Worm (Caenorhabditis elegans) whole organism, L3 larva: ENCODE results near the gene srw-136.

Experiments used
- R02D3.7 ChIP-seq: fragments of 150-350 bp; optimal IDR thresholded peaks from 2 replicates; lab custom pipeline; 2014; ENCODE audit warnings: missing biosample characterization, missing genetic modification characterization
- ZK546.5 ChIP-seq: sonication (generic microtip); optimal IDR thresholded peaks from 2 replicates; lab custom pipeline; 2017; ENCODE audit warnings: missing biosample characterization, missing genetic modification characterization
- aly-2 ChIP-seq: fragments of 150-350 bp; optimal IDR thresholded peaks from 2 replicates; lab custom pipeline; 2014; ENCODE audit warnings: missing biosample characterization, missing genetic modification characterization
- ama-1 ChIP-seq: fragments of 150-350 bp; optimal IDR thresholded peaks from 2 replicates; lab custom pipeline; 2018
- ceh-16 ChIP-seq: sonication (generic microtip); optimal IDR thresholded peaks from 2 replicates; lab custom pipeline; 2017; ENCODE audit warnings: missing biosample characterization, missing genetic modification characterization
- ceh-82 ChIP-seq: fragments of 150-350 bp; optimal IDR thresholded peaks from 2 replicates; lab custom pipeline; 2014; ENCODE audit warnings: missing biosample characterization, missing genetic modification characterization
- ceh-9 ChIP-seq: sonication (generic microtip); optimal IDR thresholded peaks from 2 replicates; lab custom pipeline; 2018; ENCODE audit warnings: missing biosample characterization, missing genetic modification characterization
- daf-12 ChIP-seq: fragments of 150-350 bp; optimal IDR thresholded peaks from 2 replicates; lab custom pipeline; 2014; ENCODE audit warnings: missing biosample characterization, missing genetic modification reagents, missing genetic modification characterization
- egl-27 ChIP-seq: sonication (generic microtip); optimal IDR thresholded peaks from 4 replicates; lab custom pipeline; 2017; ENCODE audit warnings: missing biosample characterization, missing genetic modification reagents, missing genetic modification characterization
- elt-1 ChIP-seq: fragments of 150-350 bp; optimal IDR thresholded peaks from 2 replicates; lab custom pipeline; 2014; ENCODE audit warnings: missing biosample characterization, missing genetic modification characterization
- elt-2 ChIP-seq: sonication (generic microtip); optimal IDR thresholded peaks from 2 replicates; lab custom pipeline; 2016; ENCODE audit warnings: missing genetic modification reagents, mild to moderate bottlenecking, missing genetic modification characterization, missing compliant biosample characterization
- elt-3 ChIP-seq, 3 experiments: fragments of 150-350 bp in 1 of 3; sonication (generic microtip) in 2 of 3; optimal IDR thresholded peaks; 2 replicates in 2 of 3; 4 replicates in 1 of 3; lab custom pipeline; 2014 to 2017; ENCODE audit warnings: missing biosample characterization in 3 of 3, missing genetic modification characterization in 3 of 3
- eor-1 ChIP-seq, 2 experiments: fragments of 150-350 bp; optimal IDR thresholded peaks; 2 replicates each; lab custom pipeline; 2014 to 2018; ENCODE audit warnings: missing biosample characterization in 2 of 2, missing genetic modification characterization in 2 of 2
- fkh-10 ChIP-seq: sonication (generic microtip); optimal IDR thresholded peaks from 2 replicates; lab custom pipeline; 2017; ENCODE audit warnings: missing biosample characterization, missing genetic modification reagents, missing genetic modification characterization
- fkh-2 ChIP-seq: fragments of 150-350 bp; optimal IDR thresholded peaks from 2 replicates; lab custom pipeline; 2014; ENCODE audit warnings: missing biosample characterization, missing genetic modification reagents, missing genetic modification characterization
- fos-1 ChIP-seq: fragments of 150-350 bp; optimal IDR thresholded peaks from 2 replicates; lab custom pipeline; 2014; ENCODE audit warnings: missing biosample characterization, missing genetic modification characterization
- hmg-11 ChIP-seq: sonication (generic microtip); optimal IDR thresholded peaks from 2 replicates; lab custom pipeline; 2016; ENCODE audit warnings: missing genetic modification characterization, missing compliant biosample characterization
- jun-1 ChIP-seq: fragments of 150-350 bp; optimal IDR thresholded peaks from 2 replicates; lab custom pipeline; 2014; ENCODE audit warnings: missing biosample characterization, missing genetic modification reagents, missing genetic modification characterization
- lin-15B ChIP-seq: fragments of 150-350 bp; optimal IDR thresholded peaks from 2 replicates; lab custom pipeline; 2014; ENCODE audit warnings: missing biosample characterization, missing genetic modification characterization
- lsy-12 ChIP-seq: sonication (generic microtip); optimal IDR thresholded peaks from 2 replicates; lab custom pipeline; 2016; ENCODE audit warnings: mild to moderate bottlenecking, missing genetic modification characterization, missing compliant biosample characterization
- mdl-1 ChIP-seq: fragments of 150-350 bp; optimal IDR thresholded peaks from 2 replicates; lab custom pipeline; 2014; ENCODE audit warnings: missing biosample characterization, missing genetic modification characterization
- mml-1 ChIP-seq: fragments of 150-350 bp; sonication (generic microtip); optimal IDR thresholded peaks from 3 replicates; lab custom pipeline; 2014; ENCODE audit warnings: missing biosample characterization, missing genetic modification characterization
- nfya-1 ChIP-seq: sonication (generic microtip); optimal IDR thresholded peaks from 2 replicates; lab custom pipeline; 2017; ENCODE audit warnings: missing genetic modification characterization, mild to moderate bottlenecking, missing compliant biosample characterization, antibody characterized with exemption, moderate library complexity; ENCODE audit not compliant: insufficient read depth
- nhr-11 ChIP-seq: fragments of 150-350 bp; optimal IDR thresholded peaks from 2 replicates; lab custom pipeline; 2014; ENCODE audit warnings: missing biosample characterization, missing genetic modification characterization
- nhr-12 ChIP-seq: fragments of 150-350 bp; optimal IDR thresholded peaks from 2 replicates; lab custom pipeline; 2014; ENCODE audit warnings: missing biosample characterization, missing genetic modification characterization
- nhr-23 ChIP-seq: fragments of 150-350 bp; optimal IDR thresholded peaks from 2 replicates; lab custom pipeline; 2014; ENCODE audit warnings: missing biosample characterization, missing genetic modification reagents, missing genetic modification characterization
- nhr-237 ChIP-seq: fragments of 150-350 bp; optimal IDR thresholded peaks from 2 replicates; lab custom pipeline; 2014; ENCODE audit warnings: missing biosample characterization, missing genetic modification characterization
- nhr-25 ChIP-seq: sonication (generic microtip); optimal IDR thresholded peaks from 2 replicates; lab custom pipeline; 2017; ENCODE audit warnings: missing biosample characterization, missing genetic modification characterization
- nhr-28 ChIP-seq: fragments of 150-350 bp; optimal IDR thresholded peaks from 2 replicates; lab custom pipeline; 2014; ENCODE audit warnings: missing biosample characterization, missing genetic modification characterization
- nhr-43 ChIP-seq: sonication (generic microtip); optimal IDR thresholded peaks from 2 replicates; lab custom pipeline; 2016; ENCODE audit warnings: mild to moderate bottlenecking, missing genetic modification characterization, missing compliant biosample characterization; ENCODE audit not compliant: poor library complexity, severe bottlenecking
- nhr-67 ChIP-seq: fragments of 150-350 bp; optimal IDR thresholded peaks from 2 replicates; lab custom pipeline; 2014; ENCODE audit warnings: missing biosample characterization, missing genetic modification characterization
- nhr-76 ChIP-seq: fragments of 150-350 bp; sonication (generic microtip); optimal IDR thresholded peaks from 5 replicates; lab custom pipeline; 2014; ENCODE audit warnings: missing biosample characterization, missing genetic modification characterization
- nhr-77 ChIP-seq: fragments of 150-350 bp; optimal IDR thresholded peaks from 2 replicates; lab custom pipeline; 2014; ENCODE audit warnings: missing biosample characterization, missing genetic modification characterization
- pha-4 ChIP-seq: fragments of 150-350 bp; optimal IDR thresholded peaks from 2 replicates; lab custom pipeline; 2014; ENCODE audit warnings: missing biosample characterization, missing genetic modification reagents, missing genetic modification characterization
- pqm-1 ChIP-seq: fragments of 150-350 bp; optimal IDR thresholded peaks from 2 replicates; lab custom pipeline; 2017; ENCODE audit warnings: missing biosample characterization, missing genetic modification characterization, inconsistent platforms
- sea-2 ChIP-seq: fragments of 150-350 bp; sonication (generic microtip); optimal IDR thresholded peaks from 4 replicates; lab custom pipeline; 2014; ENCODE audit warnings: missing biosample characterization, missing genetic modification reagents, missing genetic modification characterization
- snpc-4 ChIP-seq: fragments of 150-350 bp; optimal IDR thresholded peaks from 2 replicates; lab custom pipeline; 2014; ENCODE audit warnings: missing biosample characterization, missing genetic modification characterization
- tbx-2 ChIP-seq: sonication (generic microtip); optimal IDR thresholded peaks from 2 replicates; lab custom pipeline; 2016; ENCODE audit warnings: mild to moderate bottlenecking, missing genetic modification characterization, missing compliant biosample characterization
- unc-39 ChIP-seq: sonication (generic microtip); optimal IDR thresholded peaks from 4 replicates; lab custom pipeline; 2017; ENCODE audit warnings: missing biosample characterization, missing genetic modification characterization
- unc-62 ChIP-seq: fragments of 150-350 bp; sonication (generic microtip); optimal IDR thresholded peaks from 4 replicates; lab custom pipeline; 2014; ENCODE audit warnings: missing biosample characterization, missing genetic modification reagents, missing genetic modification characterization
- ztf-11 ChIP-seq: fragments of 150-350 bp; optimal IDR thresholded peaks from 2 replicates; lab custom pipeline; 2014; ENCODE audit warnings: missing biosample characterization, missing genetic modification characterization
- ztf-4 ChIP-seq: fragments of 150-350 bp; optimal IDR thresholded peaks from 2 replicates; lab custom pipeline; 2014; ENCODE audit warnings: missing biosample characterization, missing genetic modification characterization

Gene srw-136

DNA sequence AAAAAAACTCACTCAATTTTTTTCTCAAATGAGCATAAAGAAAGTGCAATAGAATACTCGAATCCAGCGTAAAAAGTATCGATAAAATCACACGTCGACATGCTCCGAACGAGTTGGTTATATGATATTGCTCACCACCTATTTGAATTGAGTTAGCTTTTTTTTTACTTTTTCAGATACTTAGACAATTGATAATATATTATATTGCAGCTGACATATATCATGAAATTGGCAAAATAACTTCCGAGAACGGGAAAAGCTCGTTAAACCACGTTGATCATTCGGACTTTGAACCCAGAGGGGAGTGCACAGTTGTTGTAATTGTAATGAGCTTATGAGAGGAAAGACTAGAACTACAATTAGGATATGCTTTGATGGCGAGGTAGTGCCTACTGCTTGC, at the start of gene srw-136:
TSS of gene srw-136 (minus strand) at position 101 of the 400 bp plus-strand sequence.
- no peak for TF ChIP-seq mml-1 (tag; lab: Kevin White, UChicago)
- TF ChIP-seq unc-39, result no peak
- TF ChIP-seq pha-4 (tag; lab: Kevin White, UChicago), result no peak
- no peak for TF ChIP-seq egl-27 (tag; lab: Kevin White, UChicago)
- TF ChIP-seq ZK546.5 (tag; lab: Kevin White, UChicago), result no peak
- no peak for TF ChIP-seq lin-15B (tag; lab: Kevin White, UChicago)
- no peak for TF ChIP-seq fkh-10 (GFP tag; lab: Kevin White, UChicago)
- no peak for TF ChIP-seq tbx-2
- no peak for TF ChIP-seq nhr-25 (tag; lab: Kevin White, UChicago)
- TF ChIP-seq eor-1 (tag; optimal IDR thresholded peaks at IDR 0.05; lab: Kevin White, UChicago), result no peak
- TF ChIP-seq nhr-11 (tag; lab: Kevin White, UChicago), result no peak
- TF ChIP-seq daf-12 (tag; lab: Kevin White, UChicago), result no peak
- TF ChIP-seq nfya-1, result no peak
- no peak for TF ChIP-seq nhr-12
- TF ChIP-seq nhr-76, result no peak
- TF ChIP-seq nhr-237 (tag; lab: Kevin White, UChicago), result no peak
- TF ChIP-seq ceh-16 (tag; lab: Kevin White, UChicago), result no peak
- TF ChIP-seq unc-62 (GFP tag; lab: Kevin White, UChicago), result no peak

DNA sequence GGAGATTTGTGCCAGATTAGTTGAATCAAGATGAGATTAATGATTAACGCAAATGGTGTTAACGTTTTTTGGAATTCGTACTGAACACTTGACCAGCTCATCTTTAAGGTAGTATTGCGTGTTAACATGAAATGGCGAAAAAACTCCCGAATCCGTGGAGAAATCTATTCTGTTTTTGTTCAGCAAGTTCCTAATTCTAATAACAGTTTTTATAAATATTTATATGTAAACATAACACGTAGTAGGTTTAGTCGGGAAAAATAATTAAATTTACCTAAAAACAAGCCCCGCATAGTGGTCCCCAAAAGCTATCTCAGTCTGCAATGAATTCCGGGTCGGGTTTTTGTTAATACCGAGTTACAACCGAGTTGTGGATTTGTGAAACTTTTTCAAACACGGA, 48.6 kb upstream of the srw-136 start, which contains the start of gene str-244:
TSS of gene str-244 (minus strand) at position 101 of the 400 bp plus-strand sequence.
- TF ChIP-seq ceh-9 (tag; lab: Kevin White, UChicago) (no peak), R02D3.7 (tag; lab: Kevin White, UChicago) (no peak), nhr-67 (tag; lab: Kevin White, UChicago) (no peak), mml-1 (tag; lab: Kevin White, UChicago) (no peak), nhr-28 (tag; lab: Kevin White, UChicago) (no peak), pqm-1 (tag; lab: Kevin White, UChicago) (no peak), elt-1 (no peak), ama-1 (no peak), fkh-2 (tag; lab: Kevin White, UChicago) (no peak), jun-1 (tag; lab: Kevin White, UChicago) (no peak), snpc-4 (tag; lab: Kevin White, UChicago) (no peak), fos-1 (tag; lab: Kevin White, UChicago) (no peak), pha-4 (tag; lab: Kevin White, UChicago) (no peak), mdl-1 (tag; lab: Kevin White, UChicago) (no peak), nhr-23 (tag; lab: Kevin White, UChicago) (no peak), nhr-12 (no peak), ceh-16 (tag; lab: Kevin White, UChicago) (no peak)

DNA sequence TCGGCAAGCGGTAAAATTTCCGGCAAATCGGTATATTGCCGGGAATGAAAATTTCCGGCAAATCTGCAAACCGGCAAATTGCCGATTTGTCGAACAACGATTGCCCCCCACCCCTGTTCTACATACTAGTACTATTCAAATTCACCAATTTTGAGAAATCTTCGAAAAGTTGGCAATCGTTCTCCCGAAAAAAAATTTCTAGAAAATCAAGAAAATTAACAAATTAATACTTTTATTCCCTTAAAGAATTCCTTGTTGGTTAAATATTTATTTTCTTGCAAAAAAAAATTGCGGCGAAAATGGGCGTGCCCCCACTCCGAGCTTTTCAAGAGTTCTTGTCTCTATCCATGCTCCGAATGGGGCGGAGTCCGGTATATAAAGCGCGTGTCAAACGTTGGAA, 43.9 kb upstream of the srw-136 start, which contains the start of gene C50H11.8:
TSS of gene C50H11.8 (plus strand) at position 301 of the 400 bp plus-strand sequence.
- no peak for TF ChIP-seq elt-3 (tag; optimal IDR thresholded peaks at IDR 0.05; lab: Kevin White, UChicago)
- no peak for TF ChIP-seq fkh-2 (tag; lab: Kevin White, UChicago)
- no peak for TF ChIP-seq ztf-11
- TF ChIP-seq tbx-2, result no peak
- no peak for TF ChIP-seq hmg-11 (tag; lab: Kevin White, UChicago)
- TF ChIP-seq daf-12 (tag; lab: Kevin White, UChicago), result no peak
- TF ChIP-seq nfya-1, result no peak
- TF ChIP-seq ceh-16 (tag; lab: Kevin White, UChicago), result no peak

DNA sequence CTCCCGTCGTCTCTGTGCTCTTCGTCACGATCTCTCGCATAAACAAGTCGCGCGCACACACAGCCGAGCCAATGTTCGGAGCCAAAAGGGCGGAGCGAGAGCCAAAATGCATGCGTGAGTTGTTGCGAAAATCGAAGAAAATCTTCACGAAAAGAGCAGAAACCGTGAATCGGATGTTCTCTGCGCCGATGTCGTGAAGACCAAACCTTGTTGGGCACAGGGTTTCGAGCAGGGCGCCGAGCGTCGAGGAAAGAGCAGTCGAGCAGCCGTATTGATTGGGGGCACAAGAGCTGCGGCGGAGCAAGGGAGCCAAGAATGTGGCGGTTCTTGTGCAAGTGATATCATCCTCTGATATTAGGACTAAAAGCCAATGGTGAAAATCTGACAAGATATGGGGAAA, 36.0 kb upstream of the srw-136 start:
- TF ChIP-seq ceh-82 (no peak), mml-1 (tag; lab: Kevin White, UChicago) (no peak), snpc-4 (tag; lab: Kevin White, UChicago) (no peak), mdl-1 (tag; lab: Kevin White, UChicago) (no peak), lin-15B (tag; lab: Kevin White, UChicago) (no peak), jun-1 (tag; lab: Kevin White, UChicago) (no peak), nhr-25 (tag; lab: Kevin White, UChicago) (no peak)

DNA sequence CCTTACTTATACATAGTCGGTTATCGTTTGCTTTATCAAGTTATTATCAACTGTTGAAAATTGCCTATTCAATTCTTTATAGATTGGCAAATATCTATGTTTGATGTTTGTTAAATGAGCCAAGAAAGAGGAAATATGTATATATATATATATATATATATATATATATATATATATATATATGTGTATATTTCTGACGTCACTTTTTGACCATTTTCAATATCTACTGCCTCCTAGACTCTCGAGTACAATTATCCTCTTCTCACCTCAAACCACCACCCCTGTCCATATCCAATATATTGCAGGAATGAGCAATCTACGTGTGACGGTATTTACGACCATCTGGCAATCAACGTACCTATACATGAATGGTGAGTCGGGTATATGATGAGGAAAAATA, 34.5 kb upstream of the srw-136 start, which contains the start of gene F59D6.1:
TSS of gene F59D6.1 (plus strand) at position 301 of the 400 bp plus-strand sequence.
- TF ChIP-seq fos-1 (tag; lab: Kevin White, UChicago), result no peak
- TF ChIP-seq ama-1, result no peak
- TF ChIP-seq mml-1 (tag; lab: Kevin White, UChicago), result no peak
- TF ChIP-seq elt-2 (tag; lab: Kevin White, UChicago), result no peak
- TF ChIP-seq sea-2 (GFP tag; lab: Kevin White, UChicago), result no peak
- no peak for TF ChIP-seq fkh-2 (tag; lab: Kevin White, UChicago)
- TF ChIP-seq nhr-43 (tag; lab: Kevin White, UChicago), result no peak
- no peak for TF ChIP-seq unc-39
- TF ChIP-seq ztf-4 (tag; lab: Kevin White, UChicago), result no peak
- no peak for TF ChIP-seq aly-2
- TF ChIP-seq snpc-4 (tag; lab: Kevin White, UChicago), result no peak
- TF ChIP-seq elt-3 (tag; optimal IDR thresholded peaks at IDR 0.05; lab: Kevin White, UChicago), result no peak
- no peak for TF ChIP-seq ZK546.5 (tag; lab: Kevin White, UChicago)
- no peak for TF ChIP-seq lsy-12 (tag; lab: Kevin White, UChicago)
- TF ChIP-seq pqm-1 (tag; lab: Kevin White, UChicago), result no peak
- TF ChIP-seq nhr-77 (tag; lab: Kevin White, UChicago), result no peak
- TF ChIP-seq ztf-11, result no peak
- TF ChIP-seq ceh-82, result no peak
- TF ChIP-seq, all 47 proteins: peak for 0
